Worm (Caenorhabditis elegans) whole organism, L2 larva: ENCODE results near the gene C25E10.16.

Source experiments
- C34F6.9 ChIP-seq: fragments of 150-350 bp; optimal IDR thresholded peaks from 2 replicates; lab custom pipeline; 2014; ENCODE audit warnings: missing biosample characterization, missing genetic modification characterization
- F13H6.1 ChIP-seq: sonication (generic microtip); optimal IDR thresholded peaks from 2 replicates; lab custom pipeline; 2016; ENCODE audit warnings: missing genetic modification characterization, missing compliant biosample characterization
- R02D3.7 ChIP-seq: fragments of 150-350 bp; optimal IDR thresholded peaks from 2 replicates; lab custom pipeline; 2014; ENCODE audit warnings: missing biosample characterization, missing genetic modification characterization
- alr-1 ChIP-seq: fragments of 150-350 bp; optimal IDR thresholded peaks from 2 replicates; lab custom pipeline; 2014; ENCODE audit warnings: missing biosample characterization, missing genetic modification characterization
- ama-1 ChIP-seq: fragments of 150-350 bp; optimal IDR thresholded peaks from 2 replicates; lab custom pipeline; 2018; ENCODE audit warnings: inconsistent platforms
- ceh-16 ChIP-seq: fragments of 150-350 bp; optimal IDR thresholded peaks from 2 replicates; lab custom pipeline; 2014; ENCODE audit warnings: missing biosample characterization, missing genetic modification characterization
- ceh-82 ChIP-seq: fragments of 150-350 bp; optimal IDR thresholded peaks from 2 replicates; lab custom pipeline; 2014; ENCODE audit warnings: missing biosample characterization, missing genetic modification characterization
- crh-2 ChIP-seq: sonication (generic microtip); optimal IDR thresholded peaks from 2 replicates; lab custom pipeline; 2017; ENCODE audit warnings: missing biosample characterization, missing genetic modification characterization
- egl-27 ChIP-seq: sonication (generic microtip); optimal IDR thresholded peaks from 3 replicates; lab custom pipeline; 2017; ENCODE audit warnings: missing biosample characterization, missing genetic modification reagents, missing genetic modification characterization
- elt-1 ChIP-seq: fragments of 150-350 bp; optimal IDR thresholded peaks from 2 replicates; lab custom pipeline; 2014; ENCODE audit warnings: missing biosample characterization, missing genetic modification characterization
- fos-1 ChIP-seq: fragments of 150-350 bp; optimal IDR thresholded peaks from 2 replicates; lab custom pipeline; 2014; ENCODE audit warnings: missing biosample characterization, missing genetic modification characterization
- lin-39 ChIP-seq: fragments of 150-350 bp; optimal IDR thresholded peaks from 2 replicates; lab custom pipeline; 2014; ENCODE audit warnings: missing biosample characterization, missing genetic modification reagents, missing genetic modification characterization
- mab-5 ChIP-seq: fragments of 150-350 bp; optimal IDR thresholded peaks from 2 replicates; lab custom pipeline; 2014; ENCODE audit warnings: missing biosample characterization, missing genetic modification characterization
- mbf-1 ChIP-seq: sonication (generic microtip); optimal IDR thresholded peaks from 2 replicates; lab custom pipeline; 2017; ENCODE audit warnings: missing biosample characterization, missing genetic modification characterization
- mdl-1 ChIP-seq, 2 experiments: fragments of 150-350 bp in 1 of 2; sonication (generic microtip) in 1 of 2; optimal IDR thresholded peaks; 2 replicates each; lab custom pipeline; 2017; ENCODE audit warnings: missing biosample characterization in 2 of 2, missing genetic modification characterization in 2 of 2
- nhr-11 ChIP-seq: fragments of 150-350 bp; optimal IDR thresholded peaks from 2 replicates; lab custom pipeline; 2014; ENCODE audit warnings: missing biosample characterization, missing genetic modification characterization
- nhr-12 ChIP-seq: fragments of 150-350 bp; optimal IDR thresholded peaks from 2 replicates; lab custom pipeline; 2014; ENCODE audit warnings: missing biosample characterization, missing genetic modification characterization
- nhr-129 ChIP-seq: fragments of 150-350 bp; optimal IDR thresholded peaks from 2 replicates; lab custom pipeline; 2014; ENCODE audit warnings: missing biosample characterization, missing genetic modification characterization
- nhr-23 ChIP-seq: fragments of 150-350 bp; optimal IDR thresholded peaks from 2 replicates; lab custom pipeline; 2014; ENCODE audit warnings: missing biosample characterization, missing genetic modification reagents, missing genetic modification characterization
- nhr-237 ChIP-seq: fragments of 150-350 bp; optimal IDR thresholded peaks from 2 replicates; lab custom pipeline; 2014; ENCODE audit warnings: missing biosample characterization, missing genetic modification characterization
- nhr-25 ChIP-seq: fragments of 150-350 bp; sonication (generic microtip); optimal IDR thresholded peaks from 3 replicates; lab custom pipeline; 2014; ENCODE audit warnings: missing biosample characterization, missing genetic modification characterization
- nhr-6 ChIP-seq: fragments of 150-350 bp; optimal IDR thresholded peaks from 2 replicates; lab custom pipeline; 2014; ENCODE audit warnings: missing biosample characterization, missing genetic modification characterization
- peb-1 ChIP-seq: fragments of 150-350 bp; optimal IDR thresholded peaks from 2 replicates; lab custom pipeline; 2014; ENCODE audit warnings: missing biosample characterization, missing genetic modification characterization
- sem-4 ChIP-seq: fragments of 150-350 bp; optimal IDR thresholded peaks from 2 replicates; lab custom pipeline; 2014; ENCODE audit warnings: missing biosample characterization, missing genetic modification reagents, missing genetic modification characterization
- skn-1 ChIP-seq: sonication (generic microtip); optimal IDR thresholded peaks from 2 replicates; lab custom pipeline; 2017; ENCODE audit warnings: missing biosample characterization, missing genetic modification characterization
- sma-3 ChIP-seq: sonication (generic microtip); optimal IDR thresholded peaks from 2 replicates; lab custom pipeline; 2016; ENCODE audit warnings: missing genetic modification reagents, missing genetic modification characterization, missing compliant biosample characterization
- sma-9 ChIP-seq, 2 experiments: fragments of 150-350 bp in 1 of 2; sonication (generic microtip) in 1 of 2; optimal IDR thresholded peaks; 2 replicates each; lab custom pipeline; 2014 to 2016; ENCODE audit warnings: missing genetic modification characterization in 2 of 2, mild to moderate bottlenecking in 1 of 2, missing biosample characterization in 1 of 2, missing compliant biosample characterization in 1 of 2, missing genetic modification reagents in 1 of 2, moderate library complexity in 1 of 2
- snpc-4 ChIP-seq: fragments of 150-350 bp; optimal IDR thresholded peaks from 2 replicates; lab custom pipeline; 2014; ENCODE audit warnings: missing biosample characterization, missing genetic modification characterization
- unc-62 ChIP-seq: fragments of 150-350 bp; optimal IDR thresholded peaks from 2 replicates; lab custom pipeline; 2014; ENCODE audit warnings: missing biosample characterization, missing genetic modification reagents, missing genetic modification characterization
- zag-1 ChIP-seq: fragments of 150-350 bp; optimal IDR thresholded peaks from 2 replicates; lab custom pipeline; 2014; ENCODE audit warnings: missing biosample characterization, missing genetic modification characterization
- ztf-1 ChIP-seq: fragments of 200-800 bp; sonication (Bioruptor generic); conservative IDR thresholded peaks from 2 replicates; pipeline ENCODE4 v1.3.6; 2022; ENCODE audit warnings: missing genetic modification characterization, missing compliant biosample characterization

C25E10.16 gene

ce11 chrV:9059468-9059867 is at the start of gene C25E10.16, which contains the start of gene C25E10.13:
C25E10.16 (minus strand) TSS chrV:9059568.
C25E10.13 (plus strand) TSS chrV:9059723.
- TF ChIP-seq mbf-1, result no peak
- no peak for TF ChIP-seq egl-27 (tag; lab: Kevin White, UChicago)
- TF ChIP-seq ceh-16 (tag; lab: Kevin White, UChicago), result no peak
- no peak for TF ChIP-seq skn-1
- TF ChIP-seq alr-1 (tag; lab: Kevin White, UChicago), result no peak
- no peak for TF ChIP-seq mdl-1 (tag; optimal IDR thresholded peaks at IDR 0.05; lab: Kevin White, UChicago)
- TF ChIP-seq elt-1 (tag; lab: Kevin White, UChicago), result no peak
- no peak for TF ChIP-seq lin-39 (tag; lab: Kevin White, UChicago)
- TF ChIP-seq sma-9 (GFP tag; optimal IDR thresholded peaks at IDR 0.05; lab: Kevin White, UChicago), result no peak
- TF ChIP-seq sma-9 (tag; optimal IDR thresholded peaks at IDR 0.05; lab: Kevin White, UChicago), result no peak
- TF ChIP-seq peb-1 (tag; lab: Kevin White, UChicago), result no peak
- TF ChIP-seq, all 48 proteins: peak for 0

- TF ChIP-seq snpc-4 (tag; lab: Kevin White, UChicago) (no peak), crh-2 (tag; lab: Kevin White, UChicago) (no peak), unc-62 (GFP tag; lab: Kevin White, UChicago) (no peak), nhr-237 (tag; lab: Kevin White, UChicago) (no peak), sem-4 (no peak), peb-1 (tag; lab: Kevin White, UChicago) (no peak), ama-1 (lab: Kevin White, UChicago) (no peak), skn-1 (no peak), lin-39 (tag; lab: Kevin White, UChicago) (no peak), nhr-12 (tag; lab: Kevin White, UChicago) (no peak), nhr-23 (tag; lab: Kevin White, UChicago) (no peak), F13H6.1 (no peak), ceh-82 (tag; lab: Kevin White, UChicago) (no peak), nhr-25 (no peak), sma-3 (no peak), C34F6.9 (tag; lab: Kevin White, UChicago) (no peak), R02D3.7 (tag; lab: Kevin White, UChicago) (no peak), nhr-6 (tag; lab: Kevin White, UChicago) (no peak), mdl-1 (tag; optimal IDR thresholded peaks at IDR 0.05; lab: Kevin White, UChicago) (no peak), alr-1 (tag; lab: Kevin White, UChicago) (no peak)
Observed at ce11 chrV:9108219-9108618, 48.9 kb upstream of the C25E10.16 start, which contains the start of gene F21C10.18. F21C10.18 (plus strand) TSS chrV:9108519.

ce11 chrV:9101062-9101461 is 41.7 kb upstream of the C25E10.16 start, which contains the start of gene frpr-6:
frpr-6 (minus strand) TSS chrV:9101162.
- no peak for TF ChIP-seq skn-1
- no peak for TF ChIP-seq C34F6.9 (tag; lab: Kevin White, UChicago)
- no peak for TF ChIP-seq zag-1 (tag; lab: Kevin White, UChicago)
- TF ChIP-seq, all 48 proteins: peak for 0

- no peak for TF ChIP-seq mdl-1 (tag; optimal IDR thresholded peaks at IDR 0.05; lab: Kevin White, UChicago)
- no peak for TF ChIP-seq ama-1 (lab: Kevin White, UChicago)
- TF ChIP-seq nhr-11 (tag; lab: Kevin White, UChicago), result no peak
- no peak for TF ChIP-seq nhr-12 (tag; lab: Kevin White, UChicago)
- TF ChIP-seq ztf-1 (GFP tag; lab: Robert Waterston, UW), result no peak
- TF ChIP-seq fos-1 (tag; lab: Kevin White, UChicago), result peak; percentile 5
- TF ChIP-seq, all 48 proteins: peak for 1
Observed at ce11 chrV:9098280-9098973, 39.1 kb upstream of the C25E10.16 start, which contains the start of gene F21C10.9. F21C10.9 (minus strand) TSS chrV:9098696.

- TF ChIP-seq mab-5 (tag; lab: Kevin White, UChicago) (no peak), nhr-129 (tag; lab: Kevin White, UChicago) (peak; percentile 38)
Observed at ce11 chrV:9097213-9097612, 37.8 kb upstream of the C25E10.16 start.

- no peak for TF ChIP-seq ceh-16 (tag; lab: Kevin White, UChicago)
- TF ChIP-seq, all 48 proteins: peak for 0
Observed at ce11 chrV:9096674-9097073, 37.3 kb upstream of the C25E10.16 start.
